Fruit fly (Drosophila melanogaster): ENCODE results near the gene Lsd-1.

DNA sequence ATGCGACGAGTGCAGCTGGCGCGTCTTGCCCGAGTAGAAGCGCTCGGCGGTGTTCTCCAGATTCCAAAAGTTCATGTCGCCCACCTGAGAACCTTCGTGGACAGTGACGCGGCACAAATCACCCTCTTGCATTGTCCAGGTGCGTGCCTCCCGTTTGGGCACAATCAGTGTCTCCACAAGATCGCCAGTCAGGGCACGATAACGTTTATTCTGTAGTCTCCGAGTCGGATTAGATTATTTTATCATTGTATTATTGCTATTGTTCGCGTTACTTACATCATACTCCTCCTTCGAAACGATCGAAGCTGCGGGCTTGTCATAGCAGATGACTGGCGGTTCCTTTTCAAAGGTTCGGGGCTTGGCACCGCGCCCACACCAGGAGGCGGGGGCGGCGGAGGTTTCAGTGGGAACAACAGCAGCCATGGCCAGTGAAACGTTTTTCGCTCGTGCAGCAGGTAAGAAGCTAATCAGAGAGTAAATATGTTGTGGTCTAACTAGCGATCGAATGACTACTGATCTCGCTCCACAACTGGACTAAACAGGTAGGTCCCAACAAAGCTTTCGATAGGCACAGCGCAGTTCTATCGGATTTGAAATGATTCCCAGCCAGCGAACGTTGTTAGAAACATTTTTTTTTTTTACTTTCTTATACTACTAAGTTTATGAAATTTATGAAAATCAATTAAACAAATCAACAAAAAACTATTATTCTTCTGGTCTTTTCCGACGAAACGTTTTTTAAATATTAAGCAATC, 10.1 kb downstream of the Lsd-1 start, which contains the start of gene CG10208:
- no peak for TF ChIP-seq CG33017 (tag; optimal IDR thresholded peaks at IDR 0.05)
- no peak for TF ChIP-seq cic (GFP tag; optimal IDR thresholded peaks at IDR 0.05)
- TF ChIP-seq Mnt (GFP tag; optimal IDR thresholded peaks at IDR 0.05) = peak; percentile 67
- TF ChIP-seq Clk (GFP tag; optimal IDR thresholded peaks at IDR 0.05) = no peak
- TF ChIP-seq Crg-1 (GFP tag; optimal IDR thresholded peaks at IDR 0.05) = no peak
- no peak for TF ChIP-seq kay (GFP tag; ENCODE audit: borderline replicate concordance)
- peak; percentile 30 for TF ChIP-seq Hr96 (GFP tag; optimal IDR thresholded peaks at IDR 0.05)
- TF ChIP-seq ovo (GFP tag; optimal IDR thresholded peaks at IDR 0.05) = no peak
- peak; percentile 3 for TF ChIP-seq CG7101 (tag; optimal IDR thresholded peaks at IDR 0.05)

Data from whole organism, adult.